Fruit fly (Drosophila melanogaster) whole organism, pupa: ENCODE results near the gene Cpr78Cb.

ENCODE experiments used
- CG10348 ChIP-seq: fragments of 200-800 bp; sonication (Bioruptor generic); IDR thresholded peaks from 2 replicates; pipeline ENCODE4 v1.3.6; 2022; ENCODE audit warnings: missing biosample characterization, missing genetic modification characterization
- CG12605 ChIP-seq: fragments of 200-800 bp; sonication (Bioruptor generic); IDR thresholded peaks from 2 replicates; pipeline ENCODE4 v1.3.6; 2022; ENCODE audit warnings: missing biosample characterization, missing genetic modification characterization
- CG13204 ChIP-seq: fragments of 200-800 bp; sonication (Bioruptor generic); optimal IDR thresholded peaks from 2 replicates; lab custom pipeline; 2018; ENCODE audit warnings: missing biosample characterization, mild to moderate bottlenecking, missing genetic modification characterization, moderate library complexity
- CG14655 ChIP-seq: fragments of 200-800 bp; sonication (Bioruptor generic); optimal IDR thresholded peaks from 3 replicates; lab custom pipeline; 2017; ENCODE audit warnings: mild to moderate bottlenecking, missing biosample characterization, missing genetic modification reagents, missing genetic modification characterization
- CG15710 ChIP-seq: fragments of 200-800 bp; sonication (Bioruptor generic); optimal IDR thresholded peaks from 2 replicates; lab custom pipeline; 2018; ENCODE audit warnings: missing biosample characterization, mild to moderate bottlenecking, missing genetic modification characterization, moderate library complexity
- CG17806 ChIP-seq: fragments of 200-800 bp; sonication (Bioruptor generic); optimal IDR thresholded peaks from 2 replicates; lab custom pipeline; 2018; ENCODE audit warnings: missing biosample characterization, mild to moderate bottlenecking, missing genetic modification characterization, moderate library complexity
- CG32121 ChIP-seq: fragments of 200-800 bp; sonication (Bioruptor generic); IDR thresholded peaks from 2 replicates; pipeline ENCODE4 v1.3.6; 2022; ENCODE audit warnings: missing biosample characterization, missing genetic modification characterization
- CG34367 ChIP-seq: fragments of 200-800 bp; sonication (Bioruptor generic); optimal IDR thresholded peaks from 2 replicates; lab custom pipeline; 2018; ENCODE audit warnings: missing biosample characterization, mild to moderate bottlenecking, missing genetic modification characterization
- CG4496 ChIP-seq: fragments of 200-800 bp; sonication (Bioruptor generic); IDR thresholded peaks from 3 replicates; pipeline ENCODE4 v1.3.6; 2022; ENCODE audit warnings: missing biosample characterization, missing genetic modification characterization
- CG8159 ChIP-seq: fragments of 200-800 bp; sonication (Bioruptor generic); optimal IDR thresholded peaks from 3 replicates; lab custom pipeline; 2018; ENCODE audit warnings: missing biosample characterization, mild to moderate bottlenecking, missing genetic modification characterization, moderate library complexity
- CG8301 ChIP-seq: fragments of 200-800 bp; sonication (Bioruptor generic); optimal IDR thresholded peaks from 2 replicates; lab custom pipeline; 2018; ENCODE audit warnings: missing biosample characterization, mild to moderate bottlenecking, missing genetic modification characterization
- CG9948 ChIP-seq: fragments of 200-800 bp; sonication (Bioruptor generic); optimal IDR thresholded peaks from 2 replicates; lab custom pipeline; 2018; ENCODE audit warnings: missing biosample characterization, mild to moderate bottlenecking, missing genetic modification characterization, moderate library complexity
- D1 ChIP-seq: fragments of 200-800 bp; sonication (Bioruptor generic); optimal IDR thresholded peaks from 2 replicates; lab custom pipeline; 2018; ENCODE audit warnings: missing biosample characterization, mild to moderate bottlenecking, missing genetic modification characterization, moderate library complexity
- EcR ChIP-seq: fragments of 200-800 bp; sonication (Bioruptor generic); optimal IDR thresholded peaks from 3 replicates; lab custom pipeline; 2019; ENCODE audit warnings: missing biosample characterization, missing genetic modification characterization, mild to moderate bottlenecking, moderate library complexity, missing genetic modification reagents
- Ets98B ChIP-seq: fragments of 200-800 bp; sonication (Bioruptor generic); IDR thresholded peaks from 2 replicates; pipeline ENCODE4 v1.3.6; 2022; ENCODE audit warnings: missing biosample characterization, missing genetic modification characterization
- Pif1A ChIP-seq: fragments of 200-800 bp; sonication (Bioruptor generic); optimal IDR thresholded peaks from 3 replicates; lab custom pipeline; 2016; ENCODE audit warnings: missing biosample characterization, missing genetic modification characterization
- Pif1B ChIP-seq: fragments of 200-800 bp; sonication (Bioruptor generic); optimal IDR thresholded peaks from 3 replicates; lab custom pipeline; 2016; ENCODE audit warnings: missing biosample characterization, missing genetic modification characterization
- Snoo ChIP-seq: fragments of 200-800 bp; sonication (Bioruptor generic); optimal IDR thresholded peaks from 3 replicates; lab custom pipeline; 2017; ENCODE audit warnings: missing biosample characterization, mild to moderate bottlenecking, missing genetic modification characterization, inconsistent platforms
- fd96Ca ChIP-seq: fragments of 200-800 bp; sonication (Bioruptor generic); IDR thresholded peaks from 3 replicates; pipeline ENCODE4 v1.3.6; 2022; ENCODE audit warnings: missing biosample characterization, missing genetic modification characterization
- gl ChIP-seq: fragments of 200-800 bp; sonication (Bioruptor generic); optimal IDR thresholded peaks from 2 replicates; lab custom pipeline; 2018; ENCODE audit warnings: missing biosample characterization, mild to moderate bottlenecking, missing genetic modification characterization
- rn ChIP-seq: fragments of 200-800 bp; sonication (Bioruptor generic); IDR thresholded peaks from 2 replicates; pipeline ENCODE4 v1.3.6; 2022; ENCODE audit warnings: missing biosample characterization, missing genetic modification characterization

Cpr78Cb gene

DNA sequence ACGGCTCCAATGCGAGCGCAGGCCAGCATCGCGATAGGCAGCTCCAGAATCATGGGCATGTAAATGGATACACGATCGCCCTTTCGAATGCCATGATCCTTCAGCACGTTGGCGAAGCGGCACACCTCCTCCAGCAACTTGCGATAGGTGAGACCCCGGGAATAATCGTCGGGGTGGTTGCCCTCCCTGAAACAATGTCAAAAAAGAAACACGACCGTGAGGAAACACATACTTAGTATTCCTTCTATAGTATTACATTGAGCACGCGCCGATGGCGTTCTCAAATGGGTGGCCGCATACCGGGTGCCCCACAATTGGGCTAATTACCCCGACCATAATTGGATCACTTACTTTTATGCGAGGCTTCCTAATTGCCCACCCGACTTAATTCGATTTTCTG is 20.8 kb upstream of the Cpr78Cb start:
- TF ChIP-seq rn (GFP tag; lab: Robert Waterston, UW) (no peak), EcR (GFP tag; lab: Kevin White, UChicago) (no peak), CG4496 (GFP tag; lab: Robert Waterston, UW) (no peak), Snoo (tag; lab: Kevin White, UChicago) (no peak), gl (tag; lab: Kevin White, UChicago) (no peak), CG32121 (no peak), CG15710 (tag; lab: Kevin White, UChicago) (no peak), CG8301 (no peak), CG17806 (tag; lab: Kevin White, UChicago) (no peak), CG14655 (GFP tag; lab: Kevin White, UChicago) (no peak), CG10348 (GFP tag; lab: Robert Waterston, UW) (no peak), fd96Ca (GFP tag; lab: Robert Waterston, UW) (no peak), CG13204 (GFP tag; lab: Kevin White, UChicago) (no peak), CG8159 (no peak)

DNA sequence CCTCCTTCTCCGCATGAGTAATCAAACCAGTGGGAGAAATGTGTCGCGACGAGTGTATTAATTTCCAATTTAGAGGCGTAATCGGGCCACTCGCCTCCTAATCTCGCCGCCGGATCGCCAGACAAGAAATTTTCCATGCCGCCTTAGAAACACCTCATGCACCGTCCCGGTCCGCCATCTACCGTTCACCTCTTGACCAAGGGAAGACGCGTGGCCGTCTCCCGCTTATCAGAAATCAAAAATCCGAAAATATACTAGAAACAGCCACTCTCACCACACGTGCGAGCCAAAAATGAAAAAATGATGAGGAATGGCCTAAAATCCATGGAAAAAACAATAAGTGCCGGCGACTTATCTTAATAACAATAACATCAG is 18.4 kb upstream of the Cpr78Cb start:
- TF ChIP-seq CG12605 (GFP tag; lab: Robert Waterston, UW) = no peak
- TF ChIP-seq rn (GFP tag; lab: Robert Waterston, UW) = no peak
- no peak for TF ChIP-seq fd96Ca (GFP tag; lab: Robert Waterston, UW)
- TF ChIP-seq D1 (tag; lab: Kevin White, UChicago) = no peak
- TF ChIP-seq CG10348 (GFP tag; lab: Robert Waterston, UW) = no peak

DNA sequence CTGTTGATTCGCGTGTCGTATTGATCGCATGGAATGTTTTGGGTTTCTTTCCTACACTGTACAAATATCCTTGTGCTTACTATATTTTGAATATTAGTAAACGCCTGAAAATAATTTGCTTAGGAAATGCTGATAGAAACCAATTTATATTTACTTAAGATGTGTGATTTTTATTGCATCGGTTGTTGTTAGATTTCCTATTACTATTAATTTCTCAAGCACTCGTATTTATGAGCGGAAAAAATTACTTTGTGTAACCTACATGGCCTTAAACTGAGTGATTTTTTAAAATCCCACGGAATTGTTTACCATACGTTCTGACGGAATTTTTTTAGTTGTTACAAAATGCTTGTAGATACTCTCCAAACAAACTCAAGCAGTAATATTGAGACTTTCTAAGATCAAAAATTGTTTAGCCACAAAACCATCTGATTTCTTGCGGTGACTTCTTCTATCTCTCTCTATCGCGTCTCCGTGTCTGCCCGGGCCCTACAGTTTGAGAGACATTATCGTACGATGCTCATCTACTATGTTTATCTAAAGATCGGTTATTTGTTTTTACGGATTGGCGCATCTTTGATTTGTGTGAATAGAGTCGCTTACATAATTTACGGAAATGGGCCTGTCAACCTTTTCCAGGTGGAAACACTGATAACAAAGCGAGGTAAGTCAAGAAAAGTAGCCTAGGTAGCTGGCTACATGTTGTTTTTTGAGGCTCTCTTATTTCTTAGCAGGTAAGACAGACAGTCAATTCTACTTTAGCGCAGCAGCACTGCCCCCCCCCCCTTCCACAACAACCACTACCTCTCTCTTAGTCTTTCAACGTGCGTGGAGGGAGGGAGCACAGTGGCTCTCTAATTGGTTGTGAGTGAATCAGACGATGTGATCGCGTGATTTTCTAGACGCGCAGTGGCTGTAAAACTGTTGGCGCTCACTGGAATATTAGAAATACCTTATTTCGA is 17.7 kb upstream of the Cpr78Cb start:
- TF ChIP-seq Pif1B (GFP tag; lab: Kevin White, UChicago) = no peak
- peak; percentile 45 for TF ChIP-seq CG8159
- TF ChIP-seq D1 (tag; lab: Kevin White, UChicago) = no peak
- TF ChIP-seq CG10348 (GFP tag; lab: Robert Waterston, UW) = no peak
- TF ChIP-seq CG13204 (GFP tag; lab: Kevin White, UChicago) = no peak
- TF ChIP-seq CG4496 (GFP tag; lab: Robert Waterston, UW) = no peak
- peak; percentile 5 for TF ChIP-seq CG15710 (tag; lab: Kevin White, UChicago)
- TF ChIP-seq EcR (GFP tag; lab: Kevin White, UChicago) = no peak
- TF ChIP-seq Snoo (tag; lab: Kevin White, UChicago) = peak; percentile 12
- no peak for TF ChIP-seq rn (GFP tag; lab: Robert Waterston, UW)
- TF ChIP-seq CG17806 (tag; lab: Kevin White, UChicago) = peak; percentile 19
- TF ChIP-seq CG12605 (GFP tag; lab: Robert Waterston, UW) = 0 out of 2 replicates have a peak, but pooled peaks have one; percentile 18
- peak; percentile 17; the same call in 1 of the 2 replicates for TF ChIP-seq Ets98B (GFP tag; lab: Robert Waterston, UW)
- no peak for TF ChIP-seq CG34367 (tag; lab: Kevin White, UChicago)
- TF ChIP-seq CG9948 (tag; lab: Kevin White, UChicago) = peak; percentile 38
- no peak for TF ChIP-seq fd96Ca (GFP tag; lab: Robert Waterston, UW)
- no peak for TF ChIP-seq Pif1A (GFP tag; lab: Kevin White, UChicago)
- no peak for TF ChIP-seq CG14655 (GFP tag; lab: Kevin White, UChicago)
- TF ChIP-seq CG32121 = no peak
- TF ChIP-seq gl (tag; lab: Kevin White, UChicago) = no peak
- TF ChIP-seq, all 21 proteins: peak for 7

DNA sequence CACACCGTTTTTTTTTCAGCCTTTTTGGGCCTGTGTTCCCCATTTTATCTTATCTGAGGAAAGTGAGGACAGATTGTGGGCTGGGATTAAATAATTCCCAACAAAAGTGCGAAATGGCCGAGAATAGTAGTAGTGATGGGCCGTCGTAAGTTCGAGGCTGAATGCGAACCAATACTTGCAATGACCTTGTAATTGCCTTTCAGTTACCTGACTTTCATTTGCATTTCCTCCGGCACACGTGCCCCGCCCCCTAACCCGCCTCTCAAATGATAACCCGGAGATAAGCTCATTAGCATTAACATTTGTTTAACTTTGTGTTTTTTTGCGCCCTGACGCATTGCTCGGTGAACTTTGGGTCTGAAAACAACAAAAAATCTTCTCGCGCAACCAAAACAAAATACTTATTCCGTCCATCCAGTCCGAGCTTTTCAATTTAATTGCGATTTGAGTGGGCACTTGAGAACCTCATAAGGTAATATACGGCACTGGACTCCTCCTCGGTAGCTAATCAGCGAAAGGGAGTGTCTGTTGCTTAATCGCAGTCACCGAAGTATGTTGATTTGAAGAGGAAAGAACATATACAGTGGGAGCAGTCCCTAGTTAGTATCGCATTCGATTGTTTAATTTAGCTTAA is 16.3 kb upstream of the Cpr78Cb start:
- no peak for TF ChIP-seq Ets98B (GFP tag; lab: Robert Waterston, UW)
- TF ChIP-seq Snoo (tag; lab: Kevin White, UChicago) = no peak
- TF ChIP-seq CG9948 (tag; lab: Kevin White, UChicago) = no peak
- no peak for TF ChIP-seq CG14655 (GFP tag; lab: Kevin White, UChicago)
- no peak for TF ChIP-seq Pif1A (GFP tag; lab: Kevin White, UChicago)
- no peak for TF ChIP-seq rn (GFP tag; lab: Robert Waterston, UW)
- TF ChIP-seq CG15710 (tag; lab: Kevin White, UChicago) = no peak
- no peak for TF ChIP-seq CG32121
- no peak for TF ChIP-seq CG4496 (GFP tag; lab: Robert Waterston, UW)

DNA sequence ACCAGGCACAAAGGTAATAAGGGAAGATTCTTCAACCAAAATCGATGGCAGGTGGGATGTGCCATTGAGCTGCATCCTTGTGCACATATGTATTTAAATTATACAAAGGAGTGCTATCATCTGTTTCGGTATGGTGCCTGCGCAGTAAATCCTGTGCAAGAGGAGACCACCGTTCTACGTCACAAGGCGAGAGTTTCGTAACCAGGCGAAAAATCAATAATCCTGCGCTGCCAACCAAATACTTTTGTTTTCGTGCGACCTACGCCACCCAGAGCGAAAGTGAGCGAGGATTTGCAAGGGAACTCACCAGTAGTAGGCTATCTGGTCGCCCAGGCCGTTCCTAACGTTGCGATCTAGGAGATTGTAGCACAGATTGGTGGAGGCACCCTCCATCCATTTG is 15.1 kb upstream of the Cpr78Cb start:
- TF ChIP-seq CG34367 (tag; lab: Kevin White, UChicago) (no peak), Pif1A (GFP tag; lab: Kevin White, UChicago) (no peak), CG9948 (tag; lab: Kevin White, UChicago) (no peak), gl (tag; lab: Kevin White, UChicago) (no peak), Pif1B (GFP tag; lab: Kevin White, UChicago) (no peak), CG13204 (GFP tag; lab: Kevin White, UChicago) (no peak), CG14655 (GFP tag; lab: Kevin White, UChicago) (no peak), fd96Ca (GFP tag; lab: Robert Waterston, UW) (no peak), CG32121 (no peak), CG10348 (GFP tag; lab: Robert Waterston, UW) (no peak), CG12605 (GFP tag; lab: Robert Waterston, UW) (no peak), CG4496 (GFP tag; lab: Robert Waterston, UW) (no peak), D1 (tag; lab: Kevin White, UChicago) (no peak), Snoo (tag; lab: Kevin White, UChicago) (no peak), CG17806 (tag; lab: Kevin White, UChicago) (no peak), Ets98B (GFP tag; lab: Robert Waterston, UW) (no peak), EcR (GFP tag; lab: Kevin White, UChicago) (no peak), rn (GFP tag; lab: Robert Waterston, UW) (no peak)
